Worm (Caenorhabditis elegans) whole organism, L2 larva: ENCODE data around the gene F49C5.7.

Experiments
- ama-1 ChIP-seq: fragments of 150-350 bp; optimal IDR thresholded peaks from 2 replicates; lab custom pipeline; 2018; ENCODE audit warnings: inconsistent platforms
- egl-27 ChIP-seq: sonication (generic microtip); optimal IDR thresholded peaks from 3 replicates; lab custom pipeline; 2017; ENCODE audit warnings: missing biosample characterization, missing genetic modification reagents, missing genetic modification characterization
- elt-3 ChIP-seq: sonication (generic microtip); optimal IDR thresholded peaks from 2 replicates; lab custom pipeline; 2017; ENCODE audit warnings: missing biosample characterization, missing genetic modification characterization
- lin-11 ChIP-seq: fragments of 150-350 bp; sonication (generic microtip); optimal IDR thresholded peaks from 2 replicates; lab custom pipeline; 2014; ENCODE audit warnings: missing biosample characterization, missing genetic modification characterization, inconsistent platforms, mixed read lengths
- lin-39 ChIP-seq: fragments of 150-350 bp; optimal IDR thresholded peaks from 2 replicates; lab custom pipeline; 2014; ENCODE audit warnings: missing biosample characterization, missing genetic modification reagents, missing genetic modification characterization
- mbf-1 ChIP-seq: sonication (generic microtip); optimal IDR thresholded peaks from 2 replicates; lab custom pipeline; 2017; ENCODE audit warnings: missing biosample characterization, missing genetic modification characterization
- nhr-11 ChIP-seq: fragments of 150-350 bp; optimal IDR thresholded peaks from 2 replicates; lab custom pipeline; 2014; ENCODE audit warnings: missing biosample characterization, missing genetic modification characterization
- nhr-77 ChIP-seq: fragments of 150-350 bp; optimal IDR thresholded peaks from 2 replicates; lab custom pipeline; 2014; ENCODE audit warnings: missing biosample characterization, missing genetic modification characterization
- skn-1 ChIP-seq: sonication (generic microtip); optimal IDR thresholded peaks from 2 replicates; lab custom pipeline; 2017; ENCODE audit warnings: missing biosample characterization, missing genetic modification characterization
- snpc-4 ChIP-seq: fragments of 150-350 bp; optimal IDR thresholded peaks from 2 replicates; lab custom pipeline; 2014; ENCODE audit warnings: missing biosample characterization, missing genetic modification characterization
- ztf-11 ChIP-seq: sonication (generic microtip); optimal IDR thresholded peaks from 2 replicates; lab custom pipeline; 2017; ENCODE audit warnings: missing biosample characterization, missing genetic modification characterization
- ztf-4 ChIP-seq: fragments of 150-350 bp; optimal IDR thresholded peaks from 2 replicates; lab custom pipeline; 2014; ENCODE audit warnings: missing biosample characterization, missing genetic modification characterization

- TF ChIP-seq elt-3 (tag; lab: Kevin White, UChicago) (no peak), skn-1 (tag; lab: Kevin White, UChicago) (no peak), ztf-11 (tag; lab: Kevin White, UChicago) (no peak), snpc-4 (tag; lab: Kevin White, UChicago) (no peak), lin-11 (tag; lab: Kevin White, UChicago) (no peak), nhr-77 (tag; lab: Kevin White, UChicago) (no peak), lin-39 (no peak), ztf-4 (tag; lab: Kevin White, UChicago) (no peak), nhr-11 (tag; lab: Kevin White, UChicago) (no peak), ama-1 (lab: Kevin White, UChicago) (no peak), mbf-1 (tag; lab: Kevin White, UChicago) (no peak), egl-27 (tag; lab: Kevin White, UChicago) (no peak)
Measured at ce11 chrII:12530958-12531357, 35.0 kb upstream of the F49C5.7 start, which contains the start of gene srx-120.
